Worm (Caenorhabditis elegans) whole organism, L3 larva: ENCODE results near the gene W07G4.8.

ENCODE experiments used
- ama-1 ChIP-seq: fragments of 150-350 bp; optimal IDR thresholded peaks from 2 replicates; lab custom pipeline; 2018
- ceh-82 ChIP-seq: fragments of 150-350 bp; optimal IDR thresholded peaks from 2 replicates; lab custom pipeline; 2014; ENCODE audit warnings: missing biosample characterization, missing genetic modification characterization
- egl-27 ChIP-seq: sonication (generic microtip); optimal IDR thresholded peaks from 4 replicates; lab custom pipeline; 2017; ENCODE audit warnings: missing biosample characterization, missing genetic modification reagents, missing genetic modification characterization
- elt-1 ChIP-seq: fragments of 150-350 bp; optimal IDR thresholded peaks from 2 replicates; lab custom pipeline; 2014; ENCODE audit warnings: missing biosample characterization, missing genetic modification characterization
- elt-2 ChIP-seq: sonication (generic microtip); optimal IDR thresholded peaks from 2 replicates; lab custom pipeline; 2016; ENCODE audit warnings: missing genetic modification reagents, mild to moderate bottlenecking, missing genetic modification characterization, missing compliant biosample characterization
- fos-1 ChIP-seq: fragments of 150-350 bp; optimal IDR thresholded peaks from 2 replicates; lab custom pipeline; 2014; ENCODE audit warnings: missing biosample characterization, missing genetic modification characterization
- lin-39 ChIP-seq: fragments of 150-350 bp; optimal IDR thresholded peaks from 2 replicates; lab custom pipeline; 2018; ENCODE audit warnings: missing biosample characterization, missing genetic modification reagents, missing genetic modification characterization
- mdl-1 ChIP-seq: fragments of 150-350 bp; optimal IDR thresholded peaks from 2 replicates; lab custom pipeline; 2014; ENCODE audit warnings: missing biosample characterization, missing genetic modification characterization
- nhr-12 ChIP-seq: fragments of 150-350 bp; optimal IDR thresholded peaks from 2 replicates; lab custom pipeline; 2014; ENCODE audit warnings: missing biosample characterization, missing genetic modification characterization
- nhr-23 ChIP-seq: fragments of 150-350 bp; optimal IDR thresholded peaks from 2 replicates; lab custom pipeline; 2014; ENCODE audit warnings: missing biosample characterization, missing genetic modification reagents, missing genetic modification characterization
- nhr-237 ChIP-seq: fragments of 150-350 bp; optimal IDR thresholded peaks from 2 replicates; lab custom pipeline; 2014; ENCODE audit warnings: missing biosample characterization, missing genetic modification characterization
- nhr-25 ChIP-seq: sonication (generic microtip); optimal IDR thresholded peaks from 2 replicates; lab custom pipeline; 2017; ENCODE audit warnings: missing biosample characterization, missing genetic modification characterization
- nhr-43 ChIP-seq: sonication (generic microtip); optimal IDR thresholded peaks from 2 replicates; lab custom pipeline; 2016; ENCODE audit warnings: mild to moderate bottlenecking, missing genetic modification characterization, missing compliant biosample characterization; ENCODE audit not compliant: poor library complexity, severe bottlenecking

DNA sequence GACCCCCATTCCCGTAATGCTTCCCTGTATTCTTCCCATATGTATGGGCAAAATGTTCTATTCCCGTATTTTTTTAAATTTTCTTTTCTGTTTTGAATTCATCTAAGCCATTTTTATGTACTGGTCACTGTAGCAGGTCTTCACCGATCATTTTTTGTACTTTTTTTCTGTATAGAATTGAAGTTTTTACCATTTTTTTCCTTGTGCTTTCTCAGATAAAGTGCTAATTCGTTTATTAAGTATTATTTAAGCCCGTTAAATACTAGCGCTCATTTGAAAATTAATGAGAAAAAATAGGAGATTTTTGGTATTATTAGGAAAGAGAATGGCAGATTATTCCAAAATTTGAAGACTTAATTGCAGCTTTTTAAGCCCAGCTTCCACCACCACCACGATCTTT lies 42.6 kb downstream of the W07G4.8 start:
- TF ChIP-seq nhr-43 (no peak), ceh-82 (tag; lab: Kevin White, UChicago) (no peak), elt-1 (tag; lab: Kevin White, UChicago) (no peak), mdl-1 (no peak), fos-1 (tag; lab: Kevin White, UChicago) (no peak), ama-1 (lab: Kevin White, UChicago) (no peak), egl-27 (tag; lab: Kevin White, UChicago) (no peak), nhr-12 (no peak), nhr-23 (no peak), lin-39 (tag; lab: Kevin White, UChicago) (no peak), nhr-25 (tag; lab: Kevin White, UChicago) (no peak), nhr-237 (tag; lab: Kevin White, UChicago) (no peak), elt-2 (no peak)
